Worm (Caenorhabditis elegans): Measurements from ENCODE around the gene C56G2.5.

- TF ChIP-seq pha-4 (tag; optimal IDR thresholded peaks at IDR 0.05) (no peak), elt-1 (tag; optimal IDR thresholded peaks at IDR 0.05) (no peak), aly-2 (tag; optimal IDR thresholded peaks at IDR 0.05) (no peak), ztf-11 (tag; optimal IDR thresholded peaks at IDR 0.05) (no peak), lsy-12 (tag; optimal IDR thresholded peaks at IDR 0.05) (no peak), elt-2 (tag; optimal IDR thresholded peaks at IDR 0.05) (no peak), fkh-10 (GFP tag; optimal IDR thresholded peaks at IDR 0.05) (no peak), unc-39 (tag; optimal IDR thresholded peaks at IDR 0.05) (no peak), nhr-77 (tag; optimal IDR thresholded peaks at IDR 0.05) (no peak), snpc-4 (tag; optimal IDR thresholded peaks at IDR 0.05) (no peak), unc-62 (GFP tag; optimal IDR thresholded peaks at IDR 0.05) (no peak), ztf-4 (tag; optimal IDR thresholded peaks at IDR 0.05) (no peak)
Measured at ce11 chrIII:6351438-6351837, 27.4 kb upstream of the C56G2.5 start.

Data from whole organism, L3 larva.